Fruit fly (Drosophila melanogaster) whole organism, wandering third instar larva: ENCODE data around the gene dpr8.

ENCODE experiments used
- Abd-B ChIP-seq: fragments of >200 bp; optimal IDR thresholded peaks from 2 replicates; lab custom pipeline; 2017; ENCODE audit warnings: missing biosample characterization, missing genetic modification characterization
- CG32264 ChIP-seq: fragments of 200-800 bp; sonication (Bioruptor generic); optimal IDR thresholded peaks from 2 replicates; lab custom pipeline; 2016; ENCODE audit warnings: missing biosample characterization, missing genetic modification characterization
- CG9705 ChIP-seq: fragments of 200-800 bp; sonication (Bioruptor generic); optimal IDR thresholded peaks from 2 replicates; lab custom pipeline; 2018; ENCODE audit warnings: missing biosample characterization, mild to moderate bottlenecking, missing genetic modification characterization
- CrebA ChIP-seq: fragments of 200-800 bp; sonication (Bioruptor generic); optimal IDR thresholded peaks from 2 replicates; lab custom pipeline; 2016; ENCODE audit warnings: missing biosample characterization, mild to moderate bottlenecking, missing genetic modification characterization, borderline replicate concordance
- Dfd ChIP-seq: fragments of >200 bp; optimal IDR thresholded peaks from 2 replicates; lab custom pipeline; 2017; ENCODE audit warnings: missing biosample characterization, missing genetic modification characterization
- Dif ChIP-seq: fragments of 200-275, 200-300 bp; sonication (Bioruptor generic); optimal IDR thresholded peaks from 2 replicates; lab custom pipeline; 2018; ENCODE audit warnings: missing biosample characterization, missing genetic modification characterization; ENCODE audit not compliant: partially characterized antibody
- GATAd ChIP-seq: sonication (Bioruptor generic); optimal IDR thresholded peaks from 2 replicates; lab custom pipeline; 2016; ENCODE audit warnings: missing biosample characterization, missing genetic modification characterization
- HLH106 ChIP-seq: fragments of 200-800 bp; optimal IDR thresholded peaks from 3 replicates; lab custom pipeline; 2019; ENCODE audit warnings: missing biosample characterization, mild to moderate bottlenecking, missing genetic modification characterization, moderate library complexity
- Hnf4 ChIP-seq: fragments of 200-800 bp; sonication (Bioruptor generic); optimal IDR thresholded peaks from 2 replicates; lab custom pipeline; 2016; ENCODE audit warnings: missing biosample characterization, mild to moderate bottlenecking, missing genetic modification characterization
- Hr78 ChIP-seq: fragments of >200 bp; optimal IDR thresholded peaks from 2 replicates; lab custom pipeline; 2017; ENCODE audit warnings: missing biosample characterization, missing genetic modification characterization
- Hr83 ChIP-seq: fragments of 200-300 bp; sonication (Bioruptor generic); optimal IDR thresholded peaks from 2 replicates; lab custom pipeline; 2016; ENCODE audit warnings: missing biosample characterization, mild to moderate bottlenecking, missing genetic modification characterization, moderate library complexity; ENCODE audit not compliant: poor library complexity, severe bottlenecking
- Jra ChIP-seq: sonication (Bioruptor generic); optimal IDR thresholded peaks from 2 replicates; lab custom pipeline; 2016; ENCODE audit warnings: missing biosample characterization, missing genetic modification characterization
- Mio ChIP-seq: sonication (Bioruptor generic); optimal IDR thresholded peaks from 2 replicates; lab custom pipeline; 2016; ENCODE audit warnings: missing biosample characterization, missing genetic modification characterization
- Myc ChIP-seq: fragments of >200 bp; optimal IDR thresholded peaks from 2 replicates; lab custom pipeline; 2017
- N ChIP-seq: fragments of >200 bp; optimal IDR thresholded peaks from 2 replicates; lab custom pipeline; 2018; ENCODE audit warnings: missing biosample characterization, missing external identifiers, missing genetic modification characterization
- OdsH ChIP-seq: fragments of 200-800 bp; sonication (Bioruptor generic); optimal IDR thresholded peaks from 2 replicates; lab custom pipeline; 2016; ENCODE audit warnings: missing biosample characterization, mild to moderate bottlenecking, missing genetic modification characterization
- Rel ChIP-seq, 2 experiments: fragments of 200-800 bp; sonication (Bioruptor generic) in 1 of 2; optimal IDR thresholded peaks; 2 replicates in 1 of 2; 3 replicates in 1 of 2; lab custom pipeline; 2016 to 2019; ENCODE audit warnings: mild to moderate bottlenecking in 2 of 2, missing biosample characterization in 2 of 2, missing genetic modification characterization in 2 of 2, moderate library complexity in 1 of 2
- Sp1 ChIP-seq: fragments of 200-800 bp; sonication (Bioruptor generic); optimal IDR thresholded peaks from 3 replicates; lab custom pipeline; 2019; ENCODE audit warnings: missing biosample characterization, mild to moderate bottlenecking, missing genetic modification characterization, moderate library complexity
- Vsx2 ChIP-seq: fragments of 200-300, 225-300 bp; sonication (Bioruptor generic); optimal IDR thresholded peaks from 2 replicates; lab custom pipeline; 2018; ENCODE audit warnings: missing biosample characterization, missing genetic modification characterization; ENCODE audit not compliant: partially characterized antibody
- br ChIP-seq: fragments of 200-800 bp; sonication (Bioruptor generic); optimal IDR thresholded peaks from 2 replicates; lab custom pipeline; 2016; ENCODE audit warnings: missing biosample characterization, missing genetic modification characterization
- brk ChIP-seq: fragments of 200-800 bp; sonication (Bioruptor generic); optimal IDR thresholded peaks from 2 replicates; lab custom pipeline; 2016; ENCODE audit warnings: missing biosample characterization, mild to moderate bottlenecking, missing genetic modification characterization
- dl ChIP-seq, 2 experiments: fragments of 175-275, 200-275 bp in 1 of 2; fragments of 200-275 bp in 1 of 2; sonication (Bioruptor generic); optimal IDR thresholded peaks; lab custom pipeline; 2018; ENCODE audit warnings: mild to moderate bottlenecking in 2 of 2, missing biosample characterization in 2 of 2, missing genetic modification characterization in 2 of 2, moderate library complexity in 2 of 2; ENCODE audit not compliant: partially characterized antibody in 2 of 2, insufficient read depth in 1 of 2
- dmrt93B ChIP-seq: fragments of 200-800 bp; sonication (Bioruptor generic); optimal IDR thresholded peaks from 2 replicates; lab custom pipeline; 2018; ENCODE audit warnings: missing biosample characterization, mild to moderate bottlenecking, missing genetic modification characterization
- dsf ChIP-seq: sonication (Bioruptor generic); optimal IDR thresholded peaks from 2 replicates; lab custom pipeline; 2016; ENCODE audit warnings: missing biosample characterization, missing genetic modification characterization, borderline replicate concordance
- ey ChIP-seq: fragments of 200-800 bp; sonication (Bioruptor generic); optimal IDR thresholded peaks from 2 replicates; lab custom pipeline; 2016; ENCODE audit warnings: missing biosample characterization, missing genetic modification characterization
- foxo ChIP-seq, 2 experiments: fragments of 200-800 bp; sonication (Bioruptor generic); optimal IDR thresholded peaks; 2 replicates in 1 of 2; 3 replicates in 1 of 2; lab custom pipeline; 2016 to 2017; ENCODE audit warnings: missing biosample characterization in 2 of 2, missing genetic modification characterization in 2 of 2
- fru ChIP-seq: fragments of 200-800 bp; sonication (Bioruptor generic); optimal IDR thresholded peaks from 3 replicates; lab custom pipeline; 2016; ENCODE audit warnings: missing biosample characterization, mild to moderate bottlenecking, missing genetic modification characterization
- h ChIP-seq: fragments of 200-800 bp; sonication (Bioruptor generic); optimal IDR thresholded peaks from 3 replicates; lab custom pipeline; 2016; ENCODE audit warnings: missing biosample characterization, mild to moderate bottlenecking, missing genetic modification characterization
- jim ChIP-seq: fragments of 175-275, 200-325 bp; sonication (Bioruptor generic); optimal IDR thresholded peaks from 2 replicates; lab custom pipeline; 2016; ENCODE audit warnings: missing biosample characterization, mild to moderate bottlenecking, missing genetic modification characterization
- lola ChIP-seq: fragments of >200 bp; optimal IDR thresholded peaks from 2 replicates; lab custom pipeline; 2017; ENCODE audit warnings: missing biosample characterization, missing genetic modification characterization
- pan ChIP-seq: fragments of >200 bp; optimal IDR thresholded peaks from 2 replicates; lab custom pipeline; 2017
- psq ChIP-seq: fragments of 200-800 bp; sonication (Bioruptor generic); optimal IDR thresholded peaks from 3 replicates; lab custom pipeline; 2017; ENCODE audit warnings: missing biosample characterization, mild to moderate bottlenecking, missing genetic modification characterization, moderate library complexity
- rgr ChIP-seq: fragments of 200-800 bp; sonication (Bioruptor generic); optimal IDR thresholded peaks from 3 replicates; lab custom pipeline; 2016; ENCODE audit warnings: missing biosample characterization, mild to moderate bottlenecking, missing genetic modification characterization
- sage ChIP-seq: fragments of 200-800 bp; sonication (Bioruptor generic); optimal IDR thresholded peaks from 2 replicates; lab custom pipeline; 2016; ENCODE audit warnings: missing biosample characterization, mild to moderate bottlenecking, missing genetic modification characterization
- sv ChIP-seq: fragments of 200-800 bp; sonication (Bioruptor generic); optimal IDR thresholded peaks from 3 replicates; lab custom pipeline; 2016; ENCODE audit warnings: missing biosample characterization, missing genetic modification characterization
- tai ChIP-seq: sonication (Bioruptor generic); optimal IDR thresholded peaks from 2 replicates; lab custom pipeline; 2016; ENCODE audit warnings: missing biosample characterization, missing genetic modification characterization
- usp ChIP-seq: fragments of >200 bp; optimal IDR thresholded peaks from 2 replicates; lab custom pipeline; 2017; ENCODE audit warnings: missing biosample characterization, missing genetic modification characterization
- woc ChIP-seq: sonication (Bioruptor generic); optimal IDR thresholded peaks from 2 replicates; lab custom pipeline; 2016; ENCODE audit warnings: missing biosample characterization, mild to moderate bottlenecking, missing genetic modification characterization

dpr8 gene

dm6 chrX:14481607-14482006 lies 159.6 kb downstream of the dpr8 start (continued):
- no peak for TF ChIP-seq dl (GFP tag; optimal IDR thresholded peaks at IDR 0.05; lab: Kevin White, UChicago; ENCODE audit: insufficient read depth in 1 of 2, partially characterized antibody in 2 of 2)
- peak; percentile 84 for TF ChIP-seq rgr (GFP tag; lab: Kevin White, UChicago)
- TF ChIP-seq Jra (GFP tag; lab: Kevin White, UChicago) = no peak
- peak; percentile 40 for TF ChIP-seq brk (GFP tag; lab: Kevin White, UChicago)
- peak; percentile 70 for TF ChIP-seq OdsH (GFP tag; lab: Kevin White, UChicago)
- TF ChIP-seq Dif (GFP tag; lab: Kevin White, UChicago) = no peak
- peak; percentile 77 for TF ChIP-seq psq (GFP tag; lab: Kevin White, UChicago)
- peak; percentile 17 to 87 for TF ChIP-seq foxo (GFP tag; optimal IDR thresholded peaks at IDR 0.05; lab: Kevin White, UChicago)
- peak; percentile 60 for TF ChIP-seq tai (GFP tag; lab: Kevin White, UChicago)
- peak; percentile 86 for TF ChIP-seq h
- peak; percentile 84 for TF ChIP-seq ey
- TF ChIP-seq N (GFP tag; lab: Kevin White, UChicago) = no peak
- no peak for TF ChIP-seq sv
- no peak for TF ChIP-seq Hr78 (GFP tag; lab: Kevin White, UChicago)

- no peak for TF ChIP-seq dl (GFP tag; optimal IDR thresholded peaks at IDR 0.05; lab: Kevin White, UChicago; ENCODE audit: insufficient read depth in 1 of 2, partially characterized antibody in 2 of 2)
- TF ChIP-seq Mio (GFP tag; lab: Kevin White, UChicago) = no peak
- no peak for TF ChIP-seq GATAd
- peak; percentile 47 for TF ChIP-seq Sp1 (GFP tag; lab: Kevin White, UChicago)
- TF ChIP-seq Dfd = no peak
- TF ChIP-seq woc (GFP tag; lab: Kevin White, UChicago) = peak; percentile 39
- TF ChIP-seq usp (GFP tag; lab: Kevin White, UChicago) = no peak
- TF ChIP-seq sage (GFP tag; lab: Kevin White, UChicago) = no peak
- TF ChIP-seq foxo (GFP tag; optimal IDR thresholded peaks at IDR 0.05; lab: Kevin White, UChicago) = peak in 1 of 2 experiments; percentile 80
- TF ChIP-seq psq (GFP tag; lab: Kevin White, UChicago) = peak; percentile 76
- no peak for TF ChIP-seq Vsx2 (GFP tag; lab: Kevin White, UChicago)
- no peak for TF ChIP-seq Abd-B (GFP tag; lab: Kevin White, UChicago)
- peak; percentile 31 for TF ChIP-seq HLH106 (tag; lab: Kevin White, UChicago)
- peak; percentile 55 for TF ChIP-seq ey
- no peak for TF ChIP-seq Hr83
- TF ChIP-seq Dif (GFP tag; lab: Kevin White, UChicago) = no peak
- TF ChIP-seq CrebA (GFP tag; lab: Kevin White, UChicago) = no peak
- TF ChIP-seq tai (GFP tag; lab: Kevin White, UChicago) = no peak
- no peak for TF ChIP-seq Rel (GFP tag; optimal IDR thresholded peaks at IDR 0.05; lab: Kevin White, UChicago)
- no peak for TF ChIP-seq Rel (tag; optimal IDR thresholded peaks at IDR 0.05; lab: Kevin White, UChicago)
- no peak for TF ChIP-seq Hr78 (GFP tag; lab: Kevin White, UChicago)
- TF ChIP-seq sv = peak; percentile 39
- no peak for TF ChIP-seq pan
- no peak for TF ChIP-seq CG9705 (GFP tag; lab: Kevin White, UChicago)
- no peak for TF ChIP-seq dsf (GFP tag; lab: Kevin White, UChicago)
- no peak for TF ChIP-seq lola (GFP tag; lab: Kevin White, UChicago)
- TF ChIP-seq OdsH (GFP tag; lab: Kevin White, UChicago) = peak; percentile 71
- TF ChIP-seq br (GFP tag; lab: Kevin White, UChicago) = peak; percentile 55
- TF ChIP-seq brk (GFP tag; lab: Kevin White, UChicago) = no peak
- no peak for TF ChIP-seq jim (GFP tag; lab: Kevin White, UChicago)
- peak; percentile 63 for TF ChIP-seq rgr (GFP tag; lab: Kevin White, UChicago)
- TF ChIP-seq N (GFP tag; lab: Kevin White, UChicago) = no peak
- peak; percentile 48 for TF ChIP-seq dmrt93B (GFP tag; lab: Kevin White, UChicago)
- TF ChIP-seq Jra (GFP tag; lab: Kevin White, UChicago) = no peak
- peak; percentile 79 for TF ChIP-seq fru
- peak; percentile 32 for TF ChIP-seq Hnf4 (GFP tag; lab: Kevin White, UChicago)
- no peak for TF ChIP-seq Myc
- peak; percentile 67 for TF ChIP-seq h
- TF ChIP-seq CG32264 (GFP tag; lab: Kevin White, UChicago) = no peak
These were observed 161.6 kb downstream of the dpr8 start for dm6 chrX:14483521-14484031.
